Fruit fly (Drosophila melanogaster) ovary, adult (tissue): ENCODE data around the gene Axn.

Experiments used
- CG17801 ChIP-seq: fragments of 200-800 bp; optimal IDR thresholded peaks from 2 replicates; lab custom pipeline; 2019; ENCODE audit warnings: missing biosample characterization, mild to moderate bottlenecking, missing genetic modification characterization, moderate library complexity; ENCODE audit not compliant: partially characterized antibody

Gene Axn

dm6 chr3R:30022452-30023028, at the start of gene Axn, which contains the start of gene RpS28a:
Axn (plus strand) TSS chr3R:30022842.
RpS28a (minus strand) TSS chr3R:30022648.
- TF ChIP-seq CG17801: no peak

dm6 chr3R:29978595-29978994, 44.0 kb upstream of the Axn start:
- TF ChIP-seq CG17801: no peak

dm6 chr3R:29981479-29981878, 41.2 kb upstream of the Axn start:
- no peak for TF ChIP-seq CG17801

dm6 chr3R:29982027-29982426, 40.6 kb upstream of the Axn start:
- TF ChIP-seq CG17801: no peak

- no peak for TF ChIP-seq CG17801
These were observed 39.5 kb upstream of the Axn start, which contains the start of gene CG7896 for dm6 chr3R:29983073-29983544. CG7896 (plus strand) TSS chr3R:29983426.

- no peak for TF ChIP-seq CG17801
These were observed 38.8 kb upstream of the Axn start for dm6 chr3R:29983886-29984285.

- no peak for TF ChIP-seq CG17801
These were observed 37.4 kb upstream of the Axn start for dm6 chr3R:29985219-29985618.

- TF ChIP-seq CG17801: no peak
These were observed 32.0 kb upstream of the Axn start for dm6 chr3R:29990681-29991080.

dm6 chr3R:29993134-29993533, 29.5 kb upstream of the Axn start, which contains the start of gene Acph-1:
Acph-1 (minus strand) TSS chr3R:29993411.
- TF ChIP-seq CG17801: no peak

dm6 chr3R:29995035-29995434, 27.6 kb upstream of the Axn start, which contains the start of the genes CG7903 and Sas-6:
CG7903 (minus strand) TSS chr3R:29995231.
Sas-6 (plus strand) TSS chr3R:29995357.
- TF ChIP-seq CG17801: peak; percentile 1

- peak; percentile 36 for TF ChIP-seq CG17801
These were observed 24.9 kb upstream of the Axn start, which contains the start of the genes CG15525 and CG11504 for dm6 chr3R:29997607-29998236. CG15525 (minus strand) TSS chr3R:29997676. CG11504 (plus strand) TSS chr3R:29997900.

- no peak for TF ChIP-seq CG17801
These were observed 23.1 kb upstream of the Axn start, which contains the start of gene CG34298 for dm6 chr3R:29999495-29999894. CG34298 (plus strand) TSS chr3R:29999795.

- TF ChIP-seq CG17801: no peak
These were observed 22.4 kb upstream of the Axn start, which contains the start of gene Tace for dm6 chr3R:30000286-30000685. Tace (plus strand) TSS chr3R:30000530.

- TF ChIP-seq CG17801: peak; percentile 59
These were observed 18.0 kb upstream of the Axn start, which contains the start of the genes Nlp and Nph for dm6 chr3R:30004648-30005047. Nlp (plus strand) TSS chr3R:30004785. Nph (minus strand) TSS chr3R:30004861.

dm6 chr3R:30005332-30005979, 17.2 kb upstream of the Axn start:
- no peak for TF ChIP-seq CG17801

- TF ChIP-seq CG17801: no peak
These were observed 13.5 kb upstream of the Axn start, which contains the start of gene CG7912 for dm6 chr3R:30009173-30009572. CG7912 (minus strand) TSS chr3R:30009189.
